Fruit fly (Drosophila melanogaster): ENCODE measurements around the gene scny.
A peak's percentile ranks its signal among the peaks of the same experiment; 100 is the strongest.

dm6 chr3L:5786604-5787003 is 17.8 kb downstream of the scny start, which contains the start of gene Cralbp:
- TF ChIP-seq Blimp-1 (GFP tag; optimal IDR thresholded peaks at IDR 0.05) (peak; percentile 51), lz (GFP tag; optimal IDR thresholded peaks at IDR 0.05) (no peak), ss (GFP tag; optimal IDR thresholded peaks at IDR 0.05) (no peak), CG6792 (GFP tag; optimal IDR thresholded peaks at IDR 0.05) (no peak), CG8632 (GFP tag; optimal IDR thresholded peaks at IDR 0.05) (no peak), CG6854 (GFP tag; optimal IDR thresholded peaks at IDR 0.05) (no peak), CG6163 (GFP tag; IDR thresholded peaks at IDR 0.05) (no peak), acj6 (GFP tag; optimal IDR thresholded peaks at IDR 0.05) (no peak), topi (GFP tag; optimal IDR thresholded peaks at IDR 0.05) (no peak), OdsH (GFP tag; optimal IDR thresholded peaks at IDR 0.05) (no peak), fd85E (GFP tag; optimal IDR thresholded peaks at IDR 0.05) (no peak), fd59A (GFP tag; optimal IDR thresholded peaks at IDR 0.05) (no peak), CG4318 (GFP tag; optimal IDR thresholded peaks at IDR 0.05) (no peak)

Data from whole organism, prepupa.